Worm (Caenorhabditis elegans): ENCODE results near the gene pdhb-1.
"Not testable (repeated sequence)": the region's sequence is repeated elsewhere in the genome, so short reads cannot be mapped to it uniquely, and the experiment has no call there.

ce11 chrIV:3389999-3390398 lies 9.5 kb upstream of the pdhb-1 start, which contains the start of gene B0546.5:
- not testable (repeated sequence) for TF ChIP-seq skn-1 (tag; optimal IDR thresholded peaks at IDR 0.05); nhr-237 (tag; optimal IDR thresholded peaks at IDR 0.05); ceh-82 (tag; optimal IDR thresholded peaks at IDR 0.05); nhr-43 (tag; optimal IDR thresholded peaks at IDR 0.05; ENCODE audit: poor library complexity, severe bottlenecking); nhr-28 (tag; optimal IDR thresholded peaks at IDR 0.05); aly-2 (tag; optimal IDR thresholded peaks at IDR 0.05); unc-39 (tag; optimal IDR thresholded peaks at IDR 0.05); snpc-4 (tag; optimal IDR thresholded peaks at IDR 0.05); zag-1 (tag; optimal IDR thresholded peaks at IDR 0.05); egl-27 (tag; optimal IDR thresholded peaks at IDR 0.05)
